Fruit fly (Drosophila melanogaster) S2 (cell line): ENCODE results near the gene CG18598.

Experiments used
- CG8478 ChIP-seq: fragments of >200 bp; optimal IDR thresholded peaks from 2 replicates; lab custom pipeline; 2018
- CTCF ChIP-seq, 2 experiments: fragments of >200 bp; optimal IDR thresholded peaks; 2 replicates each; lab custom pipeline; 2018

dm6 chr3R:18266665-18267064, 15.8 kb downstream of the CG18598 start:
- TF ChIP-seq CG8478 (lab: Kevin White, UChicago) (no peak), CTCF (optimal IDR thresholded peaks at IDR 0.05; lab: Kevin White, UChicago) (no peak)
